Worm (Caenorhabditis elegans): ENCODE results near the gene str-44.

str-44 gene

ce11 chrIV:7165723-7166122 lies 11.3 kb upstream of the str-44 start, which contains the start of gene rpc-1:
Gene rpc-1 (minus strand): TSS chrIV:7165748.
- TF ChIP-seq him-1 (tag; optimal IDR thresholded peaks at IDR 0.05) (no peak), dao-5 (tag; optimal IDR thresholded peaks at IDR 0.05) (no peak), W03F9.2 (tag; optimal IDR thresholded peaks at IDR 0.05) (no peak)

- TF ChIP-seq dao-5 (tag; optimal IDR thresholded peaks at IDR 0.05) (no peak), him-1 (tag; optimal IDR thresholded peaks at IDR 0.05) (no peak), W03F9.2 (tag; optimal IDR thresholded peaks at IDR 0.05) (no peak)
Observed at ce11 chrIV:7166553-7166952, 10.4 kb upstream of the str-44 start, which contains the start of gene C42D4.18. Gene C42D4.18 (plus strand): TSS chrIV:7166783.

ce11 chrIV:7167983-7168760 lies 8.8 kb upstream of the str-44 start, which contains the start of gene skr-16:
Gene skr-16 (plus strand): TSS chrIV:7168710.
- TF ChIP-seq him-1 (tag; optimal IDR thresholded peaks at IDR 0.05) (no peak), dao-5 (tag; optimal IDR thresholded peaks at IDR 0.05) (no peak), W03F9.2 (tag; optimal IDR thresholded peaks at IDR 0.05) (no peak)

ce11 chrIV:7171222-7171621 lies 5.8 kb upstream of the str-44 start, which contains the start of gene str-220:
Gene str-220 (minus strand): TSS chrIV:7171322.
- TF ChIP-seq W03F9.2 (tag; optimal IDR thresholded peaks at IDR 0.05) (no peak), him-1 (tag; optimal IDR thresholded peaks at IDR 0.05) (no peak), dao-5 (tag; optimal IDR thresholded peaks at IDR 0.05) (no peak)

- TF ChIP-seq him-1 (tag; optimal IDR thresholded peaks at IDR 0.05): no peak
- TF ChIP-seq dao-5 (tag; optimal IDR thresholded peaks at IDR 0.05): no peak
- no peak for TF ChIP-seq W03F9.2 (tag; optimal IDR thresholded peaks at IDR 0.05)
Observed at ce11 chrIV:7173489-7173888, 3.5 kb upstream of the str-44 start, which contains the start of gene str-1. Gene str-1 (plus strand): TSS chrIV:7173789.

ce11 chrIV:7175346-7175745 lies 1.6 kb upstream of the str-44 start, which contains the start of gene C42D4.19:
Gene C42D4.19 (plus strand): TSS chrIV:7175646.
- no peak for TF ChIP-seq dao-5 (tag; optimal IDR thresholded peaks at IDR 0.05)
- TF ChIP-seq him-1 (tag; optimal IDR thresholded peaks at IDR 0.05): no peak
- TF ChIP-seq W03F9.2 (tag; optimal IDR thresholded peaks at IDR 0.05): no peak

- TF ChIP-seq W03F9.2 (tag; optimal IDR thresholded peaks at IDR 0.05): no peak
- no peak for TF ChIP-seq him-1 (tag; optimal IDR thresholded peaks at IDR 0.05)
- TF ChIP-seq dao-5 (tag; optimal IDR thresholded peaks at IDR 0.05): no peak
Observed at ce11 chrIV:7178942-7179341, 2.0 kb downstream of the str-44 start, which contains the start of gene C42D4.3. Gene C42D4.3 (plus strand): TSS chrIV:7179239.

ce11 chrIV:7180304-7180703 lies 3.3 kb downstream of the str-44 start, which contains the start of gene cest-10:
Gene cest-10 (plus strand): TSS chrIV:7180557.
- TF ChIP-seq dao-5 (tag; optimal IDR thresholded peaks at IDR 0.05) (no peak), him-1 (tag; optimal IDR thresholded peaks at IDR 0.05) (no peak), W03F9.2 (tag; optimal IDR thresholded peaks at IDR 0.05) (peak; percentile 6)

ce11 chrIV:7182818-7183217 lies 5.8 kb downstream of the str-44 start:
- TF ChIP-seq him-1 (tag; optimal IDR thresholded peaks at IDR 0.05): no peak
- no peak for TF ChIP-seq dao-5 (tag; optimal IDR thresholded peaks at IDR 0.05)
- peak; percentile 12 for TF ChIP-seq W03F9.2 (tag; optimal IDR thresholded peaks at IDR 0.05)

ce11 chrIV:7184597-7184996 lies 7.6 kb downstream of the str-44 start, which contains the start of gene clec-179:
Gene clec-179 (minus strand): TSS chrIV:7184697.
- TF ChIP-seq dao-5 (tag; optimal IDR thresholded peaks at IDR 0.05) (no peak), him-1 (tag; optimal IDR thresholded peaks at IDR 0.05) (no peak), W03F9.2 (tag; optimal IDR thresholded peaks at IDR 0.05) (no peak)

- no peak for TF ChIP-seq dao-5 (tag; optimal IDR thresholded peaks at IDR 0.05)
Observed at ce11 chrIV:7186756-7187155, 9.8 kb downstream of the str-44 start, which contains the start of gene str-249. Gene str-249 (minus strand): TSS chrIV:7186856.

- TF ChIP-seq dao-5 (tag; optimal IDR thresholded peaks at IDR 0.05) (no peak), him-1 (tag; optimal IDR thresholded peaks at IDR 0.05) (no peak), W03F9.2 (tag; optimal IDR thresholded peaks at IDR 0.05) (no peak)
Observed at ce11 chrIV:7188030-7188429, 11.0 kb downstream of the str-44 start, which contains the start of gene C42D4.13. Gene C42D4.13 (minus strand): TSS chrIV:7188130.

ce11 chrIV:7188528-7189422 lies 11.8 kb downstream of the str-44 start, which contains the start of gene srlf-7:
Gene srlf-7 (plus strand): TSS chrIV:7189287.
- TF ChIP-seq dao-5 (tag; optimal IDR thresholded peaks at IDR 0.05) (no peak), him-1 (tag; optimal IDR thresholded peaks at IDR 0.05) (no peak), W03F9.2 (tag; optimal IDR thresholded peaks at IDR 0.05) (peak; percentile 15)

Data from whole organism, L4/young adult.